Worm (Caenorhabditis elegans): ENCODE measurements around the gene C07D10.1.

ce11 chrII:7356773-7357172 lies 42.0 kb upstream of the C07D10.1 start:
- TF ChIP-seq flt-1 (GFP tag; IDR thresholded peaks at IDR 0.05) = no peak
- no peak for TF ChIP-seq ama-1 (optimal IDR thresholded peaks at IDR 0.05)
- no peak for TF ChIP-seq ceh-13 (GFP tag; optimal IDR thresholded peaks at IDR 0.05)
- TF ChIP-seq hmbx-1 (tag; optimal IDR thresholded peaks at IDR 0.05) = no peak
